Fruit fly (Drosophila melanogaster) whole organism, adult: ENCODE data around the gene RasGAP1.

Experiments used
- CG12768 ChIP-seq: fragments of 200-800 bp; sonication (Bioruptor generic); optimal IDR thresholded peaks from 2 replicates; lab custom pipeline; 2017; ENCODE audit warnings: missing biosample characterization, missing genetic modification characterization, mild to moderate bottlenecking, moderate library complexity, missing genetic modification reagents
- CG14711 ChIP-seq: fragments of 200-800 bp; sonication (Bioruptor generic); optimal IDR thresholded peaks from 2 replicates; lab custom pipeline; 2018; ENCODE audit warnings: missing biosample characterization, mild to moderate bottlenecking, missing genetic modification characterization, moderate library complexity
- CG1620 ChIP-seq: fragments of 200-800 bp; sonication (Bioruptor generic); optimal IDR thresholded peaks from 2 replicates; lab custom pipeline; 2016; ENCODE audit warnings: missing biosample characterization, missing genetic modification characterization
- CG33017 ChIP-seq: fragments of 200-800 bp; sonication (Bioruptor generic); optimal IDR thresholded peaks from 2 replicates; lab custom pipeline; 2018; ENCODE audit warnings: missing biosample characterization, mild to moderate bottlenecking, missing genetic modification characterization, moderate library complexity
- CG7045 ChIP-seq: fragments of 200-800 bp; sonication (Bioruptor generic); optimal IDR thresholded peaks from 2 replicates; lab custom pipeline; 2017; ENCODE audit warnings: missing biosample characterization, mild to moderate bottlenecking, missing genetic modification characterization
- Clk ChIP-seq: fragments of 200-800 bp; sonication (Bioruptor generic); optimal IDR thresholded peaks from 2 replicates; lab custom pipeline; 2017; ENCODE audit warnings: missing biosample characterization, missing genetic modification characterization
- Crg-1 ChIP-seq: fragments of 200-800 bp; sonication (Bioruptor generic); optimal IDR thresholded peaks from 2 replicates; lab custom pipeline; 2016; ENCODE audit warnings: missing biosample characterization, missing genetic modification characterization
- bab1 ChIP-seq: fragments of 200-800 bp; sonication (Bioruptor generic); optimal IDR thresholded peaks from 3 replicates; lab custom pipeline; 2019; ENCODE audit warnings: missing biosample characterization, mild to moderate bottlenecking, missing genetic modification characterization, moderate library complexity
- kay ChIP-seq: fragments of 200-800 bp; sonication (Bioruptor generic); peaks from one replicate; lab custom pipeline; 2016; ENCODE audit warnings: missing biosample characterization, missing genetic modification characterization, borderline replicate concordance
- ovo ChIP-seq: fragments of 200-800 bp; sonication (Bioruptor generic); optimal IDR thresholded peaks from 2 replicates; lab custom pipeline; 2016; ENCODE audit warnings: missing biosample characterization, missing genetic modification characterization
- pad ChIP-seq: fragments of 200-800 bp; sonication (Bioruptor generic); optimal IDR thresholded peaks from 3 replicates; lab custom pipeline; 2017; ENCODE audit warnings: missing biosample characterization, missing genetic modification characterization, mild to moderate bottlenecking, moderate library complexity, missing genetic modification reagents
- toe ChIP-seq: fragments of 200-800 bp; sonication (Bioruptor generic); optimal IDR thresholded peaks from 2 replicates; lab custom pipeline; 2016; ENCODE audit warnings: missing biosample characterization, missing genetic modification characterization

dm6 chr3L:9853140-9853746, 1.8 kb downstream of the RasGAP1 start:
- TF ChIP-seq CG14711, result peak; percentile 40
- TF ChIP-seq pad (GFP tag; lab: Kevin White, UChicago), result no peak
- TF ChIP-seq ovo, result no peak
- TF ChIP-seq CG33017 (tag; lab: Kevin White, UChicago), result no peak
- TF ChIP-seq toe (GFP tag; lab: Kevin White, UChicago), result no peak
- no peak for TF ChIP-seq Clk
- TF ChIP-seq CG7045, result no peak
- TF ChIP-seq bab1 (GFP tag; lab: Kevin White, UChicago), result no peak
- no peak for TF ChIP-seq CG1620 (GFP tag; lab: Kevin White, UChicago)
- no peak for TF ChIP-seq kay (GFP tag; lab: Kevin White, UChicago)
- TF ChIP-seq CG12768, result no peak
- no peak for TF ChIP-seq Crg-1 (GFP tag; lab: Kevin White, UChicago)
